Worm (Caenorhabditis elegans) whole organism, L2 larva: ENCODE data around the gene pmt-1.

Experiments
- C34F6.9 ChIP-seq: fragments of 150-350 bp; optimal IDR thresholded peaks from 2 replicates; lab custom pipeline; 2014; ENCODE audit warnings: missing biosample characterization, missing genetic modification characterization
- F13H6.1 ChIP-seq: sonication (generic microtip); optimal IDR thresholded peaks from 2 replicates; lab custom pipeline; 2016; ENCODE audit warnings: missing genetic modification characterization, missing compliant biosample characterization
- Y55F3AM.14 ChIP-seq: fragments of 200-800 bp; sonication (Bioruptor generic); optimal IDR thresholded peaks from 2 replicates; lab custom pipeline; 2018; ENCODE audit warnings: mild to moderate bottlenecking, missing genetic modification characterization, missing compliant biosample characterization
- alr-1 ChIP-seq: fragments of 150-350 bp; optimal IDR thresholded peaks from 2 replicates; lab custom pipeline; 2014; ENCODE audit warnings: missing biosample characterization, missing genetic modification characterization
- aly-2 ChIP-seq: fragments of 150-350 bp; optimal IDR thresholded peaks from 2 replicates; lab custom pipeline; 2014; ENCODE audit warnings: missing biosample characterization, missing genetic modification characterization
- ama-1 ChIP-seq: fragments of 150-350 bp; optimal IDR thresholded peaks from 2 replicates; lab custom pipeline; 2018; ENCODE audit warnings: inconsistent platforms
- blmp-1 ChIP-seq: sonication (generic microtip); optimal IDR thresholded peaks from 2 replicates; lab custom pipeline; 2017; ENCODE audit warnings: missing genetic modification characterization, mild to moderate bottlenecking, missing compliant biosample characterization, antibody characterized with exemption, moderate library complexity; ENCODE audit not compliant: insufficient read depth
- ceh-16 ChIP-seq: fragments of 150-350 bp; optimal IDR thresholded peaks from 2 replicates; lab custom pipeline; 2014; ENCODE audit warnings: missing biosample characterization, missing genetic modification characterization
- ceh-82 ChIP-seq: fragments of 150-350 bp; optimal IDR thresholded peaks from 2 replicates; lab custom pipeline; 2014; ENCODE audit warnings: missing biosample characterization, missing genetic modification characterization
- crh-2 ChIP-seq: sonication (generic microtip); optimal IDR thresholded peaks from 2 replicates; lab custom pipeline; 2017; ENCODE audit warnings: missing biosample characterization, missing genetic modification characterization
- dmd-4 ChIP-seq: sonication (generic microtip); optimal IDR thresholded peaks from 2 replicates; lab custom pipeline; 2017; ENCODE audit warnings: missing biosample characterization, missing genetic modification characterization
- egl-27 ChIP-seq: sonication (generic microtip); optimal IDR thresholded peaks from 3 replicates; lab custom pipeline; 2017; ENCODE audit warnings: missing biosample characterization, missing genetic modification reagents, missing genetic modification characterization
- elt-1 ChIP-seq: fragments of 150-350 bp; optimal IDR thresholded peaks from 2 replicates; lab custom pipeline; 2014; ENCODE audit warnings: missing biosample characterization, missing genetic modification characterization
- elt-3 ChIP-seq: sonication (generic microtip); optimal IDR thresholded peaks from 2 replicates; lab custom pipeline; 2017; ENCODE audit warnings: missing biosample characterization, missing genetic modification characterization
- fos-1 ChIP-seq: fragments of 150-350 bp; optimal IDR thresholded peaks from 2 replicates; lab custom pipeline; 2014; ENCODE audit warnings: missing biosample characterization, missing genetic modification characterization
- gmeb-1 ChIP-seq: fragments of 150-350 bp; optimal IDR thresholded peaks from 2 replicates; lab custom pipeline; 2014; ENCODE audit warnings: missing biosample characterization, missing genetic modification characterization
- lin-11 ChIP-seq: fragments of 150-350 bp; sonication (generic microtip); optimal IDR thresholded peaks from 2 replicates; lab custom pipeline; 2014; ENCODE audit warnings: missing biosample characterization, missing genetic modification characterization, inconsistent platforms, mixed read lengths
- lsy-2 ChIP-seq, 2 experiments: fragments of 150-350 bp in 1 of 2; sonication (generic microtip) in 1 of 2; optimal IDR thresholded peaks; 2 replicates each; lab custom pipeline; 2014 to 2017; ENCODE audit warnings: missing biosample characterization in 2 of 2, missing genetic modification characterization in 2 of 2
- mdl-1 ChIP-seq, 2 experiments: fragments of 150-350 bp in 1 of 2; sonication (generic microtip) in 1 of 2; optimal IDR thresholded peaks; 2 replicates each; lab custom pipeline; 2017; ENCODE audit warnings: missing biosample characterization in 2 of 2, missing genetic modification characterization in 2 of 2
- nhr-10 ChIP-seq: sonication (generic microtip); optimal IDR thresholded peaks from 2 replicates; lab custom pipeline; 2017; ENCODE audit warnings: missing biosample characterization, missing genetic modification characterization
- nhr-12 ChIP-seq: fragments of 150-350 bp; optimal IDR thresholded peaks from 2 replicates; lab custom pipeline; 2014; ENCODE audit warnings: missing biosample characterization, missing genetic modification characterization
- nhr-129 ChIP-seq: fragments of 150-350 bp; optimal IDR thresholded peaks from 2 replicates; lab custom pipeline; 2014; ENCODE audit warnings: missing biosample characterization, missing genetic modification characterization
- nhr-21 ChIP-seq: fragments of 150-350 bp; optimal IDR thresholded peaks from 2 replicates; lab custom pipeline; 2014; ENCODE audit warnings: missing biosample characterization, missing genetic modification characterization
- nhr-23 ChIP-seq: fragments of 150-350 bp; optimal IDR thresholded peaks from 2 replicates; lab custom pipeline; 2014; ENCODE audit warnings: missing biosample characterization, missing genetic modification reagents, missing genetic modification characterization
- nhr-237 ChIP-seq: fragments of 150-350 bp; optimal IDR thresholded peaks from 2 replicates; lab custom pipeline; 2014; ENCODE audit warnings: missing biosample characterization, missing genetic modification characterization
- nhr-25 ChIP-seq: fragments of 150-350 bp; sonication (generic microtip); optimal IDR thresholded peaks from 3 replicates; lab custom pipeline; 2014; ENCODE audit warnings: missing biosample characterization, missing genetic modification characterization
- nhr-6 ChIP-seq: fragments of 150-350 bp; optimal IDR thresholded peaks from 2 replicates; lab custom pipeline; 2014; ENCODE audit warnings: missing biosample characterization, missing genetic modification characterization
- sma-3 ChIP-seq: sonication (generic microtip); optimal IDR thresholded peaks from 2 replicates; lab custom pipeline; 2016; ENCODE audit warnings: missing genetic modification reagents, missing genetic modification characterization, missing compliant biosample characterization
- sma-9 ChIP-seq, 2 experiments: fragments of 150-350 bp in 1 of 2; sonication (generic microtip) in 1 of 2; optimal IDR thresholded peaks; 2 replicates each; lab custom pipeline; 2014 to 2016; ENCODE audit warnings: missing genetic modification characterization in 2 of 2, mild to moderate bottlenecking in 1 of 2, missing biosample characterization in 1 of 2, missing compliant biosample characterization in 1 of 2, missing genetic modification reagents in 1 of 2, moderate library complexity in 1 of 2
- snpc-4 ChIP-seq: fragments of 150-350 bp; optimal IDR thresholded peaks from 2 replicates; lab custom pipeline; 2014; ENCODE audit warnings: missing biosample characterization, missing genetic modification characterization
- unc-39 ChIP-seq: fragments of 150-350 bp; optimal IDR thresholded peaks from 2 replicates; lab custom pipeline; 2014; ENCODE audit warnings: missing biosample characterization, missing genetic modification characterization
- unc-55 ChIP-seq: fragments of 150-350 bp; sonication (generic microtip); optimal IDR thresholded peaks from 3 replicates; lab custom pipeline; 2014; ENCODE audit warnings: missing biosample characterization, missing genetic modification reagents, missing genetic modification characterization
- unc-62 ChIP-seq: fragments of 150-350 bp; optimal IDR thresholded peaks from 2 replicates; lab custom pipeline; 2014; ENCODE audit warnings: missing biosample characterization, missing genetic modification reagents, missing genetic modification characterization
- ztf-11 ChIP-seq: sonication (generic microtip); optimal IDR thresholded peaks from 2 replicates; lab custom pipeline; 2017; ENCODE audit warnings: missing biosample characterization, missing genetic modification characterization
- ztf-4 ChIP-seq: fragments of 150-350 bp; optimal IDR thresholded peaks from 2 replicates; lab custom pipeline; 2014; ENCODE audit warnings: missing biosample characterization, missing genetic modification characterization

The pmt-1 gene

DNA sequence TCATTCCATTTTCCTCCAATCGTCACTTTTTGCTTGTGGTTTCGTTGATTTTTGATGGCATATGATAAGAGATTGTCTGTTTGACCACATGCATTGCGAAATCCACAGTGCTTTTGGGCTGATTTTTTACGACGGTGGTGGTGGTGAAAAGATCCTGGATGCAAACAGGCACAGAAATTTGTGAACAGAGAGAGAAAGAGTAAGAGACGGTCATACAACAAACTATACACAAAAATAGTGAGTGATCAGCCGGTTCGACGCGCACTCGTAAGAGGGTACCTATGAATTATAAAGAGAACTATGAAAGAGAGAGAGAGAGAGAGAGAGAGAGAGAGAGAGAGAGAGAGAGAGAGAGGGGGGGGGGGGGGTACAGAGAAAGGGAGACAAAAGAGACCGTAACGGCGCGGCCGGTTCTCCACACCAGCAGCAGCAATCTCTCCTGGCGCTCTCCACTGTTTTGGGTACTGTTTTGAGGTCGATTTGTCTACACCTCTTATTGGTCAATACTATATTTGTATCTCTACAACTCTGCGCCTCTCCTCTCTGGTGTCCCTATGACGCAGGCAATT, 39.5 kb upstream of the pmt-1 start (continued):
- TF ChIP-seq ceh-82 (tag; lab: Kevin White, UChicago) = no peak
- TF ChIP-seq ceh-16 = peak; percentile 50
- peak; percentile 89 for TF ChIP-seq nhr-25
- TF ChIP-seq elt-1 (tag; lab: Kevin White, UChicago) = no peak
- no peak for TF ChIP-seq C34F6.9 (tag; lab: Kevin White, UChicago)
- no peak for TF ChIP-seq elt-3 (tag; lab: Kevin White, UChicago)
- TF ChIP-seq sma-3 = peak; percentile 55
- peak in 1 of 2 experiments; percentile 45 for TF ChIP-seq lsy-2 (tag; optimal IDR thresholded peaks at IDR 0.05; lab: Kevin White, UChicago)
- peak; percentile 81 for TF ChIP-seq blmp-1 (tag; lab: Kevin White, UChicago)
- no peak for TF ChIP-seq ztf-4 (tag; lab: Kevin White, UChicago)
- no peak for TF ChIP-seq alr-1 (tag; lab: Kevin White, UChicago)
- no peak for TF ChIP-seq lin-11 (tag; lab: Kevin White, UChicago)

DNA sequence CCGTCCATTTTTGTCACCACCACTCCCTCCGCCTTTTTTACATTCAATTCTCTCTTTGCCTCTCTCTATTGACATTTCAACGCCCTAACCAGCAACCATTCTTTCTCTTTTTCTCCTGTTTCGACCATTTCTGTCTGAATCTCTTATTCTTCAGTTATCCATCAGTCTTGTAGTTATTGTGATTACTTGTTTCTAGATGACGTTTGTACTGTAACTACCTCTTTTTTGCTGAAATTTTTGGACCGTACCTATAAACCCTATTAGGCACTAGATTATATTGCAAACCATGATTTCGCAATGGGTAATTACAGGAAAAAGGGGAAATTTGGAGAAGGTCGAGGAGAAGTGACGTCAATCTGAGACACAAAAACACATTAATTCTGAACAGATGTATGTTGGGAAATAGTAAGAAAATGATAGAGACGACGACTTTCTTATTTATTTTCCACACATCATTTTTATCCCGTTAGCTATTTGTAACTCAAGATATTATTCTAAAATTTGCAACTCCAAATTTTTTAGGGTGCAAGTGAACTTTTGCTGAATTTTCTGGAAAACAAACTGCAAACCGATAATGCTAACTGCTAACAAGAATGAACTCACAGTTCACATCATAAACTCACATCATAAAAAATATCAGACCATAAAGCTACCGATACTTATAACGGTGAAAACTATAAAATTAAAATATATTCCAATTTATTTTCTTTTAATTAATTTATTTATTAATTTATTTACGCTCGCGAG, 38.1 kb upstream of the pmt-1 start:
- peak; percentile 43 for TF ChIP-seq sma-9 (GFP tag; optimal IDR thresholded peaks at IDR 0.05; lab: Kevin White, UChicago)
- TF ChIP-seq sma-9 (tag; optimal IDR thresholded peaks at IDR 0.05; lab: Kevin White, UChicago) = no peak
- TF ChIP-seq alr-1 (tag; lab: Kevin White, UChicago) = no peak
- no peak for TF ChIP-seq dmd-4 (tag; lab: Kevin White, UChicago)
- TF ChIP-seq F13H6.1 = peak; percentile 47
- peak; percentile 84 for TF ChIP-seq fos-1 (tag; lab: Kevin White, UChicago)
- TF ChIP-seq crh-2 (tag; lab: Kevin White, UChicago) = peak; percentile 26
- peak; percentile 5 for TF ChIP-seq unc-55 (GFP tag; lab: Kevin White, UChicago)
- TF ChIP-seq gmeb-1 (tag; lab: Kevin White, UChicago) = peak; percentile 13
- TF ChIP-seq aly-2 (tag; lab: Kevin White, UChicago) = no peak
- TF ChIP-seq C34F6.9 (tag; lab: Kevin White, UChicago) = peak; percentile 39
- peak; percentile 14 for TF ChIP-seq egl-27 (tag; lab: Kevin White, UChicago)
- TF ChIP-seq lsy-2 (tag; optimal IDR thresholded peaks at IDR 0.05; lab: Kevin White, UChicago) = peak in 1 of 2 experiments; percentile 8
- TF ChIP-seq nhr-129 (tag; lab: Kevin White, UChicago) = peak; percentile 52
- peak; percentile 3 for TF ChIP-seq nhr-25
- no peak for TF ChIP-seq mdl-1 (tag; optimal IDR thresholded peaks at IDR 0.05; lab: Kevin White, UChicago)
- peak; percentile 18 for TF ChIP-seq nhr-6 (tag; lab: Kevin White, UChicago)
- TF ChIP-seq elt-1 (tag; lab: Kevin White, UChicago) = no peak
- TF ChIP-seq blmp-1 (tag; lab: Kevin White, UChicago) = peak; percentile 8
- TF ChIP-seq nhr-10 (tag; lab: Kevin White, UChicago) = no peak
- peak; percentile 24 for TF ChIP-seq sma-3
- TF ChIP-seq unc-62 = no peak

ce11 chrII:5311746-5312145, 29.4 kb upstream of the pmt-1 start, which contains the start of gene gcy-12:
Gene gcy-12, plus strand, starts transcription at chrII:5312046.
- TF ChIP-seq nhr-21 (tag; lab: Kevin White, UChicago) (no peak), sma-9 (GFP tag; optimal IDR thresholded peaks at IDR 0.05; lab: Kevin White, UChicago) (no peak), sma-9 (tag; optimal IDR thresholded peaks at IDR 0.05; lab: Kevin White, UChicago) (no peak), unc-39 (tag; lab: Kevin White, UChicago) (no peak), ztf-11 (tag; lab: Kevin White, UChicago) (no peak), ceh-16 (no peak), nhr-129 (tag; lab: Kevin White, UChicago) (no peak), elt-1 (tag; lab: Kevin White, UChicago) (no peak), nhr-23 (tag; lab: Kevin White, UChicago) (no peak), ama-1 (lab: Kevin White, UChicago) (no peak), nhr-237 (tag; lab: Kevin White, UChicago) (no peak), Y55F3AM.14 (GFP tag; lab: Kevin White, UChicago) (no peak), snpc-4 (tag; lab: Kevin White, UChicago) (no peak), nhr-12 (no peak), fos-1 (tag; lab: Kevin White, UChicago) (no peak)
